Fruit fly (Drosophila melanogaster) whole organism, wandering third instar larva: ENCODE results near the gene CG32793.

ENCODE experiments used
- HLH106 ChIP-seq: fragments of 200-800 bp; optimal IDR thresholded peaks from 3 replicates; lab custom pipeline; 2019; ENCODE audit warnings: missing biosample characterization, mild to moderate bottlenecking, missing genetic modification characterization, moderate library complexity
- Hnf4 ChIP-seq: fragments of 200-800 bp; sonication (Bioruptor generic); optimal IDR thresholded peaks from 2 replicates; lab custom pipeline; 2016; ENCODE audit warnings: missing biosample characterization, mild to moderate bottlenecking, missing genetic modification characterization
- N ChIP-seq: fragments of >200 bp; optimal IDR thresholded peaks from 2 replicates; lab custom pipeline; 2018; ENCODE audit warnings: missing biosample characterization, missing external identifiers, missing genetic modification characterization
- OdsH ChIP-seq: fragments of 200-800 bp; sonication (Bioruptor generic); optimal IDR thresholded peaks from 2 replicates; lab custom pipeline; 2016; ENCODE audit warnings: missing biosample characterization, mild to moderate bottlenecking, missing genetic modification characterization
- Sp1 ChIP-seq: fragments of 200-800 bp; sonication (Bioruptor generic); optimal IDR thresholded peaks from 3 replicates; lab custom pipeline; 2019; ENCODE audit warnings: missing biosample characterization, mild to moderate bottlenecking, missing genetic modification characterization, moderate library complexity
- ey ChIP-seq: fragments of 200-800 bp; sonication (Bioruptor generic); optimal IDR thresholded peaks from 2 replicates; lab custom pipeline; 2016; ENCODE audit warnings: missing biosample characterization, missing genetic modification characterization
- fru ChIP-seq: fragments of 200-800 bp; sonication (Bioruptor generic); optimal IDR thresholded peaks from 3 replicates; lab custom pipeline; 2016; ENCODE audit warnings: missing biosample characterization, mild to moderate bottlenecking, missing genetic modification characterization
- h ChIP-seq: fragments of 200-800 bp; sonication (Bioruptor generic); optimal IDR thresholded peaks from 3 replicates; lab custom pipeline; 2016; ENCODE audit warnings: missing biosample characterization, mild to moderate bottlenecking, missing genetic modification characterization
- lola ChIP-seq: fragments of >200 bp; optimal IDR thresholded peaks from 2 replicates; lab custom pipeline; 2017; ENCODE audit warnings: missing biosample characterization, missing genetic modification characterization
- pan ChIP-seq: fragments of >200 bp; optimal IDR thresholded peaks from 2 replicates; lab custom pipeline; 2017
- psq ChIP-seq: fragments of 200-800 bp; sonication (Bioruptor generic); optimal IDR thresholded peaks from 3 replicates; lab custom pipeline; 2017; ENCODE audit warnings: missing biosample characterization, mild to moderate bottlenecking, missing genetic modification characterization, moderate library complexity
- sv ChIP-seq: fragments of 200-800 bp; sonication (Bioruptor generic); optimal IDR thresholded peaks from 3 replicates; lab custom pipeline; 2016; ENCODE audit warnings: missing biosample characterization, missing genetic modification characterization
- usp ChIP-seq: fragments of >200 bp; optimal IDR thresholded peaks from 2 replicates; lab custom pipeline; 2017; ENCODE audit warnings: missing biosample characterization, missing genetic modification characterization

- TF ChIP-seq h = no peak
- no peak for TF ChIP-seq Hnf4 (GFP tag; lab: Kevin White, UChicago)
- no peak for TF ChIP-seq psq
- TF ChIP-seq usp (GFP tag; lab: Kevin White, UChicago) = no peak
- TF ChIP-seq ey (GFP tag; lab: Kevin White, UChicago) = no peak
- TF ChIP-seq N (GFP tag; lab: Kevin White, UChicago) = no peak
- TF ChIP-seq sv (GFP tag; lab: Kevin White, UChicago) = no peak
- TF ChIP-seq pan (lab: Kevin White, UChicago) = no peak
- TF ChIP-seq fru (GFP tag; lab: Kevin White, UChicago) = no peak
- TF ChIP-seq Sp1 (GFP tag; lab: Kevin White, UChicago) = no peak
- no peak for TF ChIP-seq HLH106 (tag; lab: Kevin White, UChicago)
- no peak for TF ChIP-seq OdsH (GFP tag; lab: Kevin White, UChicago)
- TF ChIP-seq lola = no peak
Measured at dm6 chrX:2883561-2883960, 46.0 kb upstream of the CG32793 start, which contains the start of gene CG14418.
